Fruit fly (Drosophila melanogaster): ENCODE data around the gene CG7992.

The CG7992 gene

dm6 chrX:19211982-19212381 lies 35.1 kb downstream of the CG7992 start, which contains the start of gene CG14195:
CG14195 (minus strand) TSS chrX:19212082.
- TF ChIP-seq pad (GFP tag; optimal IDR thresholded peaks at IDR 0.05) = no peak
- no peak for TF ChIP-seq bab1 (GFP tag; optimal IDR thresholded peaks at IDR 0.05)
- TF ChIP-seq CG12768 (GFP tag; optimal IDR thresholded peaks at IDR 0.05) = no peak
- TF ChIP-seq CG5204 (GFP tag; optimal IDR thresholded peaks at IDR 0.05) = no peak
- TF ChIP-seq Hr96 (GFP tag; optimal IDR thresholded peaks at IDR 0.05) = no peak
- no peak for TF ChIP-seq CG7101 (tag; optimal IDR thresholded peaks at IDR 0.05)
- TF ChIP-seq Clk (GFP tag; optimal IDR thresholded peaks at IDR 0.05) = no peak
- no peak for TF ChIP-seq kay (GFP tag; ENCODE audit: borderline replicate concordance)
- no peak for TF ChIP-seq Mnt (GFP tag; optimal IDR thresholded peaks at IDR 0.05)
- TF ChIP-seq ovo (GFP tag; optimal IDR thresholded peaks at IDR 0.05) = no peak
- no peak for TF ChIP-seq CG11617 (GFP tag; optimal IDR thresholded peaks at IDR 0.05)
- TF ChIP-seq Crg-1 (GFP tag; optimal IDR thresholded peaks at IDR 0.05) = no peak
- TF ChIP-seq CG33017 (tag; optimal IDR thresholded peaks at IDR 0.05) = no peak
- no peak for TF ChIP-seq cic (GFP tag; optimal IDR thresholded peaks at IDR 0.05)
- no peak for TF ChIP-seq tj (GFP tag; optimal IDR thresholded peaks at IDR 0.05)
- no peak for TF ChIP-seq CG1620 (GFP tag; optimal IDR thresholded peaks at IDR 0.05)
- no peak for TF ChIP-seq toe (GFP tag; optimal IDR thresholded peaks at IDR 0.05)
- no peak for TF ChIP-seq CG14711 (tag; optimal IDR thresholded peaks at IDR 0.05)
- no peak for TF ChIP-seq cnc (optimal IDR thresholded peaks at IDR 0.05)
- no peak for TF ChIP-seq CG7045 (GFP tag; optimal IDR thresholded peaks at IDR 0.05)

dm6 chrX:19208014-19208413 lies 39.0 kb downstream of the CG7992 start, which contains the start of gene Ulp1:
Ulp1 (minus strand) TSS chrX:19208187.
- TF ChIP-seq CG5204 (GFP tag; optimal IDR thresholded peaks at IDR 0.05) (no peak), toe (GFP tag; optimal IDR thresholded peaks at IDR 0.05) (no peak), CG12768 (GFP tag; optimal IDR thresholded peaks at IDR 0.05) (no peak), ovo (GFP tag; optimal IDR thresholded peaks at IDR 0.05) (peak; percentile 77), cic (GFP tag; optimal IDR thresholded peaks at IDR 0.05) (no peak), CG33017 (tag; optimal IDR thresholded peaks at IDR 0.05) (no peak), CG11617 (GFP tag; optimal IDR thresholded peaks at IDR 0.05) (no peak), Mnt (GFP tag; optimal IDR thresholded peaks at IDR 0.05) (peak; percentile 4), bab1 (GFP tag; optimal IDR thresholded peaks at IDR 0.05) (peak; percentile 61), Clk (GFP tag; optimal IDR thresholded peaks at IDR 0.05) (no peak), Hr96 (GFP tag; optimal IDR thresholded peaks at IDR 0.05) (no peak), CG14711 (tag; optimal IDR thresholded peaks at IDR 0.05) (no peak), CG7045 (GFP tag; optimal IDR thresholded peaks at IDR 0.05) (no peak), CG1620 (GFP tag; optimal IDR thresholded peaks at IDR 0.05) (peak; percentile 48), pad (GFP tag; optimal IDR thresholded peaks at IDR 0.05) (peak; percentile 18), CG7101 (tag; optimal IDR thresholded peaks at IDR 0.05) (no peak), cnc (optimal IDR thresholded peaks at IDR 0.05) (no peak), Crg-1 (GFP tag; optimal IDR thresholded peaks at IDR 0.05) (peak; percentile 5), tj (GFP tag; optimal IDR thresholded peaks at IDR 0.05) (peak; percentile 31), kay (GFP tag; ENCODE audit: borderline replicate concordance) (no peak)

dm6 chrX:19201630-19202029 lies 45.4 kb downstream of the CG7992 start, which contains the start of gene CG7990:
CG7990 (minus strand) TSS chrX:19201979.
- TF ChIP-seq ovo (GFP tag; optimal IDR thresholded peaks at IDR 0.05) = peak; percentile 53
- TF ChIP-seq CG12768 (GFP tag; optimal IDR thresholded peaks at IDR 0.05) = no peak
